Worm (Caenorhabditis elegans) whole organism, young adult: ENCODE data around the gene snpc-1.1.

Experiments used
- ama-1 ChIP-seq, 3 experiments: fragments of 150-350 bp in 1 of 3; sonication (generic microtip) in 2 of 3; optimal IDR thresholded peaks; 2 replicates each; lab custom pipeline; 2014 to 2018; ENCODE audit warnings: missing biosample characterization in 2 of 3, missing genetic modification characterization in 2 of 3, missing genetic modification reagents in 2 of 3
- egrh-3 ChIP-seq: fragments of 200-800 bp; sonication (Bioruptor generic); IDR thresholded peaks from 2 replicates; pipeline ENCODE4 v1.3.6; 2022; ENCODE audit warnings: missing genetic modification reagents, missing genetic modification characterization, missing compliant biosample characterization
- hlh-26 ChIP-seq: fragments of 200-800 bp; sonication (Bioruptor generic); conservative IDR thresholded peaks from 2 replicates; pipeline ENCODE4 v1.3.6; 2022; ENCODE audit warnings: missing genetic modification reagents, missing genetic modification characterization, missing compliant biosample characterization
- madf-6 ChIP-seq: fragments of 200-800 bp; sonication (Bioruptor generic); IDR thresholded peaks from 2 replicates; pipeline ENCODE4 v1.3.6; 2022; ENCODE audit warnings: missing genetic modification reagents, missing genetic modification characterization, missing compliant biosample characterization
- nhr-120 ChIP-seq: fragments of 200-800 bp; sonication (Bioruptor generic); IDR thresholded peaks from 2 replicates; pipeline ENCODE4 v1.3.6; 2022; ENCODE audit warnings: missing genetic modification characterization, missing compliant biosample characterization
- nhr-27 ChIP-seq: fragments of 200-800 bp; sonication (Bioruptor generic); optimal IDR thresholded peaks from 2 replicates; lab custom pipeline; 2018; ENCODE audit warnings: mild to moderate bottlenecking, missing genetic modification characterization, moderate library complexity, missing compliant biosample characterization
- pbrm-1 ChIP-seq: fragments of 200-800 bp; sonication (Bioruptor generic); IDR thresholded peaks from 2 replicates; pipeline ENCODE4 v1.3.6; 2022; ENCODE audit warnings: missing genetic modification reagents, missing genetic modification characterization, missing compliant biosample characterization
- pha-4 ChIP-seq: fragments of 150-350 bp; sonication (generic microtip); optimal IDR thresholded peaks from 2 replicates; lab custom pipeline; 2014; ENCODE audit warnings: missing biosample characterization, missing genetic modification reagents, missing genetic modification characterization
- unc-62 ChIP-seq: fragments of 150-350 bp; optimal IDR thresholded peaks from 2 replicates; lab custom pipeline; 2014; ENCODE audit warnings: missing biosample characterization, missing genetic modification reagents, missing genetic modification characterization
- ztf-6 ChIP-seq: fragments of 200-800 bp; sonication (Bioruptor generic); IDR thresholded peaks from 2 replicates; pipeline ENCODE4 v1.3.6; 2022; ENCODE audit warnings: missing genetic modification reagents, missing genetic modification characterization, missing compliant biosample characterization

ce11 chrII:7813237-7813636 lies 32.1 kb upstream of the snpc-1.1 start:
- TF ChIP-seq pha-4 (tag; lab: Kevin White, UChicago): no peak
- no peak for TF ChIP-seq madf-6
- no peak for TF ChIP-seq hlh-26
- TF ChIP-seq ztf-6: no peak
- TF ChIP-seq pbrm-1 (GFP tag; lab: Robert Waterston, UW): no peak
- no peak for TF ChIP-seq nhr-120
- TF ChIP-seq unc-62: no peak
- TF ChIP-seq nhr-27 (tag; lab: Kevin White, UChicago): no peak
- no peak for TF ChIP-seq ama-1 (optimal IDR thresholded peaks at IDR 0.05; lab: Kevin White, UChicago)
- TF ChIP-seq ama-1 (GFP tag; optimal IDR thresholded peaks at IDR 0.05; lab: Kevin White, UChicago): no peak
- TF ChIP-seq egrh-3 (GFP tag; lab: Robert Waterston, UW): no peak
